Fruit fly (Drosophila melanogaster) whole organism, wandering third instar larva: ENCODE measurements around the gene Oscillin.

Source experiments
- Abd-B ChIP-seq: fragments of >200 bp; optimal IDR thresholded peaks from 2 replicates; lab custom pipeline; 2017; ENCODE audit warnings: missing biosample characterization, missing genetic modification characterization
- CG32264 ChIP-seq: fragments of 200-800 bp; sonication (Bioruptor generic); optimal IDR thresholded peaks from 2 replicates; lab custom pipeline; 2016; ENCODE audit warnings: missing biosample characterization, missing genetic modification characterization
- Dfd ChIP-seq: fragments of >200 bp; optimal IDR thresholded peaks from 2 replicates; lab custom pipeline; 2017; ENCODE audit warnings: missing biosample characterization, missing genetic modification characterization
- Dif ChIP-seq: fragments of 200-275, 200-300 bp; sonication (Bioruptor generic); optimal IDR thresholded peaks from 2 replicates; lab custom pipeline; 2018; ENCODE audit warnings: missing biosample characterization, missing genetic modification characterization; ENCODE audit not compliant: partially characterized antibody
- HLH106 ChIP-seq: fragments of 200-800 bp; optimal IDR thresholded peaks from 3 replicates; lab custom pipeline; 2019; ENCODE audit warnings: missing biosample characterization, mild to moderate bottlenecking, missing genetic modification characterization, moderate library complexity
- Hnf4 ChIP-seq: fragments of 200-800 bp; sonication (Bioruptor generic); optimal IDR thresholded peaks from 2 replicates; lab custom pipeline; 2016; ENCODE audit warnings: missing biosample characterization, mild to moderate bottlenecking, missing genetic modification characterization
- Hr78 ChIP-seq: fragments of >200 bp; optimal IDR thresholded peaks from 2 replicates; lab custom pipeline; 2017; ENCODE audit warnings: missing biosample characterization, missing genetic modification characterization
- Hr83 ChIP-seq: fragments of 200-300 bp; sonication (Bioruptor generic); optimal IDR thresholded peaks from 2 replicates; lab custom pipeline; 2016; ENCODE audit warnings: missing biosample characterization, mild to moderate bottlenecking, missing genetic modification characterization, moderate library complexity; ENCODE audit not compliant: poor library complexity, severe bottlenecking
- N ChIP-seq: fragments of >200 bp; optimal IDR thresholded peaks from 2 replicates; lab custom pipeline; 2018; ENCODE audit warnings: missing biosample characterization, missing external identifiers, missing genetic modification characterization
- OdsH ChIP-seq: fragments of 200-800 bp; sonication (Bioruptor generic); optimal IDR thresholded peaks from 2 replicates; lab custom pipeline; 2016; ENCODE audit warnings: missing biosample characterization, mild to moderate bottlenecking, missing genetic modification characterization
- Rel ChIP-seq, 2 experiments: fragments of 200-800 bp; sonication (Bioruptor generic) in 1 of 2; optimal IDR thresholded peaks; 2 replicates in 1 of 2; 3 replicates in 1 of 2; lab custom pipeline; 2016 to 2019; ENCODE audit warnings: mild to moderate bottlenecking in 2 of 2, missing biosample characterization in 2 of 2, missing genetic modification characterization in 2 of 2, moderate library complexity in 1 of 2
- Sp1 ChIP-seq: fragments of 200-800 bp; sonication (Bioruptor generic); optimal IDR thresholded peaks from 3 replicates; lab custom pipeline; 2019; ENCODE audit warnings: missing biosample characterization, mild to moderate bottlenecking, missing genetic modification characterization, moderate library complexity
- br ChIP-seq: fragments of 200-800 bp; sonication (Bioruptor generic); optimal IDR thresholded peaks from 2 replicates; lab custom pipeline; 2016; ENCODE audit warnings: missing biosample characterization, missing genetic modification characterization
- brk ChIP-seq: fragments of 200-800 bp; sonication (Bioruptor generic); optimal IDR thresholded peaks from 2 replicates; lab custom pipeline; 2016; ENCODE audit warnings: missing biosample characterization, mild to moderate bottlenecking, missing genetic modification characterization
- dl ChIP-seq, 2 experiments: fragments of 175-275, 200-275 bp in 1 of 2; fragments of 200-275 bp in 1 of 2; sonication (Bioruptor generic); optimal IDR thresholded peaks; lab custom pipeline; 2018; ENCODE audit warnings: mild to moderate bottlenecking in 2 of 2, missing biosample characterization in 2 of 2, missing genetic modification characterization in 2 of 2, moderate library complexity in 2 of 2; ENCODE audit not compliant: partially characterized antibody in 2 of 2, insufficient read depth in 1 of 2
- dmrt93B ChIP-seq: fragments of 200-800 bp; sonication (Bioruptor generic); optimal IDR thresholded peaks from 2 replicates; lab custom pipeline; 2018; ENCODE audit warnings: missing biosample characterization, mild to moderate bottlenecking, missing genetic modification characterization
- dsf ChIP-seq: sonication (Bioruptor generic); optimal IDR thresholded peaks from 2 replicates; lab custom pipeline; 2016; ENCODE audit warnings: missing biosample characterization, missing genetic modification characterization, borderline replicate concordance
- ey ChIP-seq: fragments of 200-800 bp; sonication (Bioruptor generic); optimal IDR thresholded peaks from 2 replicates; lab custom pipeline; 2016; ENCODE audit warnings: missing biosample characterization, missing genetic modification characterization
- foxo ChIP-seq, 2 experiments: fragments of 200-800 bp; sonication (Bioruptor generic); optimal IDR thresholded peaks; 2 replicates in 1 of 2; 3 replicates in 1 of 2; lab custom pipeline; 2016 to 2017; ENCODE audit warnings: missing biosample characterization in 2 of 2, missing genetic modification characterization in 2 of 2
- fru ChIP-seq: fragments of 200-800 bp; sonication (Bioruptor generic); optimal IDR thresholded peaks from 3 replicates; lab custom pipeline; 2016; ENCODE audit warnings: missing biosample characterization, mild to moderate bottlenecking, missing genetic modification characterization
- h ChIP-seq: fragments of 200-800 bp; sonication (Bioruptor generic); optimal IDR thresholded peaks from 3 replicates; lab custom pipeline; 2016; ENCODE audit warnings: missing biosample characterization, mild to moderate bottlenecking, missing genetic modification characterization
- jim ChIP-seq: fragments of 175-275, 200-325 bp; sonication (Bioruptor generic); optimal IDR thresholded peaks from 2 replicates; lab custom pipeline; 2016; ENCODE audit warnings: missing biosample characterization, mild to moderate bottlenecking, missing genetic modification characterization
- psq ChIP-seq: fragments of 200-800 bp; sonication (Bioruptor generic); optimal IDR thresholded peaks from 3 replicates; lab custom pipeline; 2017; ENCODE audit warnings: missing biosample characterization, mild to moderate bottlenecking, missing genetic modification characterization, moderate library complexity
- rgr ChIP-seq: fragments of 200-800 bp; sonication (Bioruptor generic); optimal IDR thresholded peaks from 3 replicates; lab custom pipeline; 2016; ENCODE audit warnings: missing biosample characterization, mild to moderate bottlenecking, missing genetic modification characterization
- sage ChIP-seq: fragments of 200-800 bp; sonication (Bioruptor generic); optimal IDR thresholded peaks from 2 replicates; lab custom pipeline; 2016; ENCODE audit warnings: missing biosample characterization, mild to moderate bottlenecking, missing genetic modification characterization
- sv ChIP-seq: fragments of 200-800 bp; sonication (Bioruptor generic); optimal IDR thresholded peaks from 3 replicates; lab custom pipeline; 2016; ENCODE audit warnings: missing biosample characterization, missing genetic modification characterization
- tai ChIP-seq: sonication (Bioruptor generic); optimal IDR thresholded peaks from 2 replicates; lab custom pipeline; 2016; ENCODE audit warnings: missing biosample characterization, missing genetic modification characterization
- usp ChIP-seq: fragments of >200 bp; optimal IDR thresholded peaks from 2 replicates; lab custom pipeline; 2017; ENCODE audit warnings: missing biosample characterization, missing genetic modification characterization
- woc ChIP-seq: sonication (Bioruptor generic); optimal IDR thresholded peaks from 2 replicates; lab custom pipeline; 2016; ENCODE audit warnings: missing biosample characterization, mild to moderate bottlenecking, missing genetic modification characterization

Gene Oscillin

DNA sequence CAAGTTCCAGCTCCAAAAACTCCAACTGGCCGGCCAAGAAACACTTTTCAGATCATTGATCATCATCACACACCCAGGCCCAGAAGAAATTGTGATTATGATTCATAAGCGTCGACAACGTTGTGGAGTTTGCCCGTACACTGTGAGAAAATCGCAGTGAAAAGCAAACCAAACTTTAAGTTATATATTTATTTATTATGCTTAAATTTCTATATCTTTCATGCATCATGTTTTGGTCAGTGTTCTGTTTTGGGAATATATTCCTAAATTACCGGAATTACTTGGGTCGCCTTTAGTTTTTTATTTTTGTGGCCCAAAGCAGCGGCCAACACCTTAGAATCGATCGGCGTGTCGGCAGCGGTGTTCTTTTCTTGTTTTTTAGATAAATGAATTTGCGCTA lies 41.8 kb upstream of the Oscillin start:
- TF ChIP-seq CG32264 (GFP tag; lab: Kevin White, UChicago) (no peak), HLH106 (peak; percentile 12), Dif (GFP tag; lab: Kevin White, UChicago) (no peak), dmrt93B (GFP tag; lab: Kevin White, UChicago) (no peak), brk (GFP tag; lab: Kevin White, UChicago) (no peak), Hr78 (GFP tag; lab: Kevin White, UChicago) (no peak), h (GFP tag; lab: Kevin White, UChicago) (peak; percentile 19), psq (GFP tag; lab: Kevin White, UChicago) (peak; percentile 30), fru (GFP tag; lab: Kevin White, UChicago) (peak; percentile 55), OdsH (GFP tag; lab: Kevin White, UChicago) (peak; percentile 40), Sp1 (peak; percentile 32), tai (GFP tag; lab: Kevin White, UChicago) (no peak), foxo (GFP tag; optimal IDR thresholded peaks at IDR 0.05; lab: Kevin White, UChicago) (peak in 1 of 2 experiments; percentile 34), Hnf4 (GFP tag; lab: Kevin White, UChicago) (peak; percentile 61), br (GFP tag; lab: Kevin White, UChicago) (peak; percentile 40), ey (peak; percentile 28), woc (GFP tag; lab: Kevin White, UChicago) (no peak), sage (GFP tag; lab: Kevin White, UChicago) (no peak), dl (GFP tag; optimal IDR thresholded peaks at IDR 0.05; lab: Kevin White, UChicago; ENCODE audit: insufficient read depth in 1 of 2, partially characterized antibody in 2 of 2) (no peak)

- TF ChIP-seq sv: no peak
- TF ChIP-seq OdsH (GFP tag; lab: Kevin White, UChicago): no peak
- TF ChIP-seq Rel (GFP tag; optimal IDR thresholded peaks at IDR 0.05; lab: Kevin White, UChicago): no peak
- TF ChIP-seq Rel (tag; optimal IDR thresholded peaks at IDR 0.05; lab: Kevin White, UChicago): no peak
- TF ChIP-seq brk (GFP tag; lab: Kevin White, UChicago): no peak
- no peak for TF ChIP-seq foxo (GFP tag; optimal IDR thresholded peaks at IDR 0.05; lab: Kevin White, UChicago)
- TF ChIP-seq fru (GFP tag; lab: Kevin White, UChicago): no peak
- no peak for TF ChIP-seq Hr83 (GFP tag; lab: Kevin White, UChicago)
- TF ChIP-seq h (GFP tag; lab: Kevin White, UChicago): no peak
- no peak for TF ChIP-seq dsf (GFP tag; lab: Kevin White, UChicago)
- no peak for TF ChIP-seq dl (GFP tag; optimal IDR thresholded peaks at IDR 0.05; lab: Kevin White, UChicago; ENCODE audit: insufficient read depth in 1 of 2, partially characterized antibody in 2 of 2)
- no peak for TF ChIP-seq Dfd (GFP tag; lab: Kevin White, UChicago)
- no peak for TF ChIP-seq Dif (GFP tag; lab: Kevin White, UChicago)
- TF ChIP-seq jim (GFP tag; lab: Kevin White, UChicago): no peak
- TF ChIP-seq Abd-B (GFP tag; lab: Kevin White, UChicago): no peak
Observed at dm6 chr2L:5507082-5507481, 39.8 kb upstream of the Oscillin start.

DNA sequence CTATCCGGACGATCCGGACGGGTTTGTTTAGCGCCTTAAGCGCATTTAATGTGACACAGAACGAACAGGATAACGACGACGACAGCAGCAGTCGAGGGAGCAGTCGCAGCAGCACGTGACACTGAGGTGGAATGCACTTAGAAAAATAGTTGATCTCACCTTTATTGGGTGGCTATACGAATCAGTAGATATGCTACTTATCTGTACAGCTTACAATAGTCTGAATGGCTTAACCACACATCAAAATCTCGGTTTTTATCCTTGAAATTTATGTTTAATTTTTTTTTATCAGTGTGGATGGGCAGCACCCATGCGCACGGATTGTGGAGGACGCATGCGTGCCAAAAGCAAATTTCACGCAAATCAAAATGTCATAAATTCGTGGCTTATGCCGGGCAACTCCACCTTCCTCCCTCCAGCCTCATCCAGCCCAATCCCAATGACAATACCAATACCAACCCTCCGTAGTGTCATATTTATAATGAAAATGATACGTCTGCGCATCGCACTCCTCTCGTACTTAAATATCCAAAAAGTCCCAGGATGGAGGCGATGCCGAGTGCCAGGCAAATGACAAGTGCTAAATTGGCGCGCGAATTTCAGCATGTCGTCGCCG lies 39.0 kb upstream of the Oscillin start:
- TF ChIP-seq HLH106: peak; percentile 16
- TF ChIP-seq usp (GFP tag; lab: Kevin White, UChicago): no peak
- TF ChIP-seq foxo (GFP tag; optimal IDR thresholded peaks at IDR 0.05; lab: Kevin White, UChicago): peak in 1 of 2 experiments; percentile 64
- TF ChIP-seq ey: no peak
- no peak for TF ChIP-seq br (GFP tag; lab: Kevin White, UChicago)
- no peak for TF ChIP-seq sv
- no peak for TF ChIP-seq dmrt93B (GFP tag; lab: Kevin White, UChicago)
- no peak for TF ChIP-seq brk (GFP tag; lab: Kevin White, UChicago)

DNA sequence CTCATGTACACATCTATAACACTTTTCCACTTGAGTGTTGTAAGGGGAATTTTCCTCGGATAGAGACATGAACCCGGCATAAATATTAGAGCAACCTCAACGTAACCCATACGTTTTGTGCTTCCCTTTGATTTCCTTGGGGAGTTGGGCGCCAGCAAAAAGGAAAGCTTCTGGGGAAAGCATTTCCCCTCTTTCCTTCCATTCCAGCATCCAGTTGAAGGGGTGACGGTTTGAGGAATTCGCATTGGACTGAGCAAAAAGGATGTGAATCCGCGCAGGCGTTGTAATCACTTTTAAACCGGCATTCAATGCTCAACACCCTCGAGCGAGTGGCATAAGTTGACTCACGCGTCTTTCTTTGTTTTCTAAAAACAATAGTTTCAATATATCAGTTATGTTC lies 31.9 kb upstream of the Oscillin start:
- TF ChIP-seq Dfd (GFP tag; lab: Kevin White, UChicago) (no peak), rgr (GFP tag; lab: Kevin White, UChicago) (no peak), br (GFP tag; lab: Kevin White, UChicago) (no peak), N (no peak), CG32264 (GFP tag; lab: Kevin White, UChicago) (no peak), HLH106 (no peak), Hr78 (GFP tag; lab: Kevin White, UChicago) (no peak), Hr83 (GFP tag; lab: Kevin White, UChicago) (no peak), sage (GFP tag; lab: Kevin White, UChicago) (no peak)
- TF ChIP-seq, all 38 proteins: peak for 0
